Worm (Caenorhabditis elegans): ENCODE results near the gene vig-1.
A peak's percentile ranks its signal among the peaks of the same experiment; 100 is the strongest.

The vig-1 gene

DNA sequence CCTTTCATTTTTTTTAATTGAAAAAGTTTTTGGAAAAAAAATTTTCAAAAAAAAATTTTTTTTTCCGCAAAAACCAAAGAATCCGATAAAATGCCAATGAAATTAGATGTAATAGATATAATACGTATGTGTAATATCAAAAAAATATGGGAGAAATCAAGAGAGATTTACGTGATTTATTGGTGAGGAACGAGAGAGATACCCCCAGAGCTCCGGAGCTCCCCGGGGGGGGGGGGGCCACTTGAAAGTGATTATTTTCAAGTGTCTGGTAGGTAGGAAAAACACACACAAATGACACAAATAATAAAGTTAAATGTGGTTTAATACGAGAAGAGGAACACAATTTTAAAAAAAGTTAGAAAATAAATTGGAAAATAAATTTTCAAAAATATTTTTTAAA is 44.1 kb upstream of the vig-1 start, which contains the start of gene Y57G7A.11:
Gene Y57G7A.11 (minus strand): TSS at position 101 of the 400 bp plus-strand sequence.
- TF ChIP-seq aly-2 (tag; optimal IDR thresholded peaks at IDR 0.05) (no peak), tra-1 (GFP tag; IDR thresholded peaks at IDR 0.05) (no peak), nhr-77 (tag; optimal IDR thresholded peaks at IDR 0.05) (no peak), mes-2 (tag; optimal IDR thresholded peaks at IDR 0.05; ENCODE audit: poor library complexity, severe bottlenecking) (no peak)

DNA sequence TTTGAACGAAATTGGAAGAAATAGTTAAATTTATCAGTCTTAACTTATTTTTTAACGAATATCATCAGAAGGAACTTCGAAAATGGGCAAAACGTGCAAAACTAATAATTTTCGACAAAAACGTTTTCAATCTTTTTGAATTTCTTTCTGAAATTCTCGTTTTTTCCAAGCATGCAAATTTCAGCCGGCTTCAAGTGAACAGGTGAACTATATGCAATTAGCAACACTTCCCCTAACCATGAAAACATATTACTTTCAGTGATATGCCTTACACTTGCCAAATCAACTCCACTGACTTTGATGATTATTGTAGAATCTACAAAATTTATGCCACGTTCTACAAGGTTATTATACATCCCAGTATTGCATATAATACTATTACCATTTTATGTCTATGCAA is 42.5 kb upstream of the vig-1 start, which contains the start of gene srz-63:
Gene srz-63 (plus strand): TSS at position 301 of the 400 bp plus-strand sequence.
- TF ChIP-seq aha-1 (tag): peak; percentile 18

DNA sequence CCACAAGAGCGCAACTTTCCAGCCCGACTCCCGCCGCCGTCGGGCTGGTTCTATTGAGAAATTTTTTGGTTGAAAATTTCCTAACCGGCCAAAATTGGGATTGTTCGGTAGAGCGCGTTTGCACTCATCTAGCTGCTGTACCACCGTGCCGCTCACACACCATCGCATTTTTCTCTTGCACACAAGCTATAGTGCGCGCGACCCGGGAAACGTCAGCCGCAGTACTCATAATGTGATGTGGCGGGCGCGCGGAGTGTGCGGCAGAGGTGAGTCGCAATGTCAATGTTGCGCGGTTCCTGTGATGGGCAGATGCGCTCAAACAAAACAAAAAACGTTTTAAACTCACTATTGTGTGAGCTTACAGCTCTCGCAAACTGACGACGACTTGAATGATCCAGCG is 35.9 kb upstream of the vig-1 start:
- TF ChIP-seq set-16 (GFP tag; IDR thresholded peaks at IDR 0.05) (peak; percentile 18; the same call in 1 of the 2 replicates), ceh-28 (tag; optimal IDR thresholded peaks at IDR 0.05) (no peak)

DNA sequence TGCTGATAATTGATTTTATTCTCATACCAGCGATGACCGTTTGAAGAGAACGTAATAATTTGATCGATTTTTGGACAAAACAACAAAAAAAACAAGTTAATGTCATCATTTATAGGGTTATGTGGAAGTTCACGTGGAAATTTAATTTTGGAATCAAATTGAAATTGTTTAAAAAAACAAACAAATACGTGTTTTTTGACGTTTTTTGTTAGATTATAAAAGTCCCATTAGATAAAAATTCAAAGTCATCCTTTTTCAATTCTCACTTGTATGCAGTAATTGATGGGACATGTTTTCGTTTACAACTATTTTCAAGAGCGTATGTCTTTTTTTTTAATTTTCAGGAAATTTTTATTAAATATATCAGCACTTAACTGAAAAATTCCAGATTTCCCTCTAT is 35.3 kb upstream of the vig-1 start, which contains the start of the genes Y57G7A.6 and Y57G7A.3:
Gene Y57G7A.6 (minus strand): TSS at position 101 of the 400 bp plus-strand sequence.
Gene Y57G7A.3 (plus strand): TSS at position 269 of the 400 bp plus-strand sequence.
- no peak for TF ChIP-seq zip-2 (tag; optimal IDR thresholded peaks at IDR 0.05)

DNA sequence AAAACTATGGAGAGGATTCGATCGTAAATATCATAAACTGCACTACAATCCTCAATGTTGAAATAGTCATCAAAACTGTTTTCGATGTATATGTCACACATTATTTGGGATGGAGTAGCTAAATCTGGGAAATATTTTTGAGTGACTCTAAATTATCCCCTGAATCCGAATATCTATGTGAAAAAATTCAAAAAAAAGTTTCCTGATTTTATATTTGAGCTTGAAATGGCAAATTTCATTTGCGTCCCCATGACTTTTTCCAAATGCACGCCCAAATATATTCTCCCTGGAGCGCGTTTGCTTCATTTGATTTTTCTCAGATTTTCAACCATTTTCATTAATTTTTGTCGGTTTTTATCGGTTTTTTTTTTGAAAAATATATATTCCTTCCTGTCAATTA is 27.7 kb upstream of the vig-1 start, which contains the start of gene srz-64:
Gene srz-64 (minus strand): TSS at position 101 of the 400 bp plus-strand sequence.
- TF ChIP-seq set-16 (GFP tag; IDR thresholded peaks at IDR 0.05) (no peak), dpl-1 (GFP tag; optimal IDR thresholded peaks at IDR 0.05) (no peak), ztf-7 (tag; optimal IDR thresholded peaks at IDR 0.05) (no peak)

DNA sequence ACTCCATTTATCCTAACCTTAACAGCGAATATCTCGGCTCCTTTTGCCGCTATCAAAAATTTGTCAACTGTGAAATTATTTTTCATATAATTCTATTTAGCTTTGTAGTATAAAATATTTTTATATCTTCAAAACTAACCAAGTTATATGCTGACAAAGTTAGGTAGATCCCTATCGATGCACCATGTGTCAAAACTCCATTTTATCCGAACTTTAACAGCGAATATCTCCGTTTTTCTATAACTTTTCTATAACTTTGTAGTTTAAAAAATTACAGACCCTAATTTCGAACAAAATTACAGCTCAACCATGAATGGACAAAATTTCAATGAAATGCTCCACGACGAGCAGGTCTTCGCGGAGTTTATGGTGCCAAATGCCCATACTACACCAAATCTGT is 25.1 kb upstream of the vig-1 start, which contains the start of gene Y57G7A.2:
Gene Y57G7A.2 (plus strand): TSS at position 301 of the 400 bp plus-strand sequence.
- peak; percentile 41 for TF ChIP-seq aha-1 (tag)
- no peak for TF ChIP-seq zfp-2 (tag; optimal IDR thresholded peaks at IDR 0.05)

DNA sequence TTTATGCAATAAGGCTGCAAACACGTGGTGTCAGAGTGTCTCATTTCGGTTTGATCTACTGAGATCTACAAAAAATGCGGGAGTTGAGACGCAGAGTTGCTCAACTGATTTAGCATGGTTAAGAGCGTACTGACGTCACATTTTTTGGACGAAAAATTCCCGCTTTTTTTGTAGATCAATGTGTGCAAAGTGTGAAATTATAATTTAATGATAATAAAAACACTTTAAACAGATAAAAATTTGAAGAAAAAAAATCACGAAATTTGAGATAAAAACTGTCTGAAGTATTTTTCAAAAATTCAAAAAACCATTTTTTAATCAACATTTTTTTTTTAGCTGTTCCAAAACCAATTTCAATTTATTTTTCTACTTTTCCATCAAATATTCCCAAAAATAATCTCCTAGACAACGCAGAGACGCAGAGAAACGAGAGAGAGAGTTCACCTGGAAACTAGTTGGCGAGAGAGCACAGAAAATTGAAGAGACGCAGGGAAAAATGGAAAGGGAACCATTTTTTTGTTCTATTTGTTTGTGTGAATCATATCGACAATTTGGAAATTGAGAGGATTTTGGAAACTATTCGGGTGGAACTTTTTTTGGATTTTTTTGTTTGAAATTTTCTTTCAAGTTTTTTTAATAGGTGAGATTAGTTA is 23.7 kb upstream of the vig-1 start:
- TF ChIP-seq snpc-4 (tag; optimal IDR thresholded peaks at IDR 0.05) (no peak), unc-62 (GFP tag; optimal IDR thresholded peaks at IDR 0.05 in 1 of 2) (peak in 1 of 2 experiments; percentile 91), unc-62 (tag; optimal IDR thresholded peaks at IDR 0.05) (no peak)

DNA sequence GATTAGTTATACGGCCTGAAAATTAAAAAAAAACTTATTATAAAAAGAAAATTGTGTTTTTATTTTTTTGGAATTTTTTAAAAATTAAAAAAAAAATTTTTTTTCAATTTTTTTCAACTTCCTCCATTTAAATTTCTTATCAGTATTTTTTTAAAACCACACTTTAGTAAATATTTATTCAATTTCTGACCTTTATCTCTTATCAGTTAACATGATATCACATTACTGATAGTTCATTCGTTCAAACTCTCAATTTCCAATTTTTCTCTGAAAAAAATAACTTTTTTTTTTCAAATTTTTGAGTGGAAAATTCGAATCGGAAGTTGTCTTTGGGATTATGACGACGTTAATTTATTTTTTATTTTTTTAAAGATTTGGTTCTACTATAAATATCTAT is 23.1 kb upstream of the vig-1 start:
- TF ChIP-seq unc-130 (GFP tag; optimal IDR thresholded peaks at IDR 0.05) (no peak), lir-3 (tag; optimal IDR thresholded peaks at IDR 0.05) (no peak), pqm-1 (tag; optimal IDR thresholded peaks at IDR 0.05) (peak; percentile 10), dmd-6 (GFP tag; IDR thresholded peaks at IDR 0.05) (peak; percentile 43; the same call in 1 of the 2 replicates), F37D6.2 (tag; optimal IDR thresholded peaks at IDR 0.05) (no peak), daf-16 (GFP tag; optimal IDR thresholded peaks at IDR 0.05) (no peak), daf-16 (tag; optimal IDR thresholded peaks at IDR 0.05) (peak; percentile 89)

DNA sequence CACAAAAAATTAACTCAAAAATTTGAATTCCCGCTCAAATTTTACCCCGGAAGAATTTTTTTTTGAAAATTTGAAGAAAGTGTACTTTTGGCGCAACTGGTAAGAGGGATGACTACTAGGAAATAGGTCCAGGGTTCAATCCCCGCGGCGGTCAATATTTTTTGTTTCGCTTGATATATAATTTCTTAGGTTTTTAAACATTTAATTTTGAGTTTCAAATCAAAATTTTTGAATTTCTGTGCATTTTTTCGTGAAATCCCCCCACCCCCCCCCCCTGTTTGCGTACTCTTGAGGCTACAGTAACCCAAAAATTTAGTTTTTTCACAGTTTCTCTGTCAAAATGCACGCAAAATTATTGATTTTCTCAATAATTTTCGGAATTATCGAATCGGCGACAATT is 22.7 kb upstream of the vig-1 start, which contains the start of gene Y57G7A.1:
Gene Y57G7A.1 (plus strand): TSS at position 301 of the 400 bp plus-strand sequence.
- TF ChIP-seq jun-1 (tag; optimal IDR thresholded peaks at IDR 0.05): no peak
- no peak for TF ChIP-seq daf-16 (GFP tag; optimal IDR thresholded peaks at IDR 0.05)
- no peak for TF ChIP-seq daf-16 (tag; optimal IDR thresholded peaks at IDR 0.05)
- TF ChIP-seq aha-1 (tag): no peak
- TF ChIP-seq set-16 (GFP tag; IDR thresholded peaks at IDR 0.05): no peak
- no peak for TF ChIP-seq pqm-1 (tag; optimal IDR thresholded peaks at IDR 0.05)
- TF ChIP-seq F44E2.7 (GFP tag; IDR thresholded peaks at IDR 0.05): no peak

Data from whole organism, L4 larva.